Fruit fly (Drosophila melanogaster) whole organism, embryonic: ENCODE results near the gene a10.

Experiments used
- CG10147 ChIP-seq: fragments of 200-800 bp; sonication (Bioruptor generic); optimal IDR thresholded peaks from 2 replicates; lab custom pipeline; 2019; ENCODE audit warnings: missing biosample characterization, mild to moderate bottlenecking, missing genetic modification characterization, moderate library complexity
- CG10366 ChIP-seq: fragments of 200-800 bp; sonication (Bioruptor generic); IDR thresholded peaks from 2 replicates; pipeline ENCODE4 v1.3.6; 2022; ENCODE audit warnings: missing biosample characterization, missing genetic modification characterization
- CG10654 ChIP-seq: fragments of 200-800 bp; sonication (Bioruptor generic); optimal IDR thresholded peaks from 2 replicates; lab custom pipeline; 2016; ENCODE audit warnings: missing biosample characterization, missing genetic modification characterization
- CG11696 ChIP-seq: fragments of 200-800 bp; sonication (Bioruptor generic); IDR thresholded peaks from 2 replicates; pipeline ENCODE4 v1.3.6; 2022; ENCODE audit warnings: missing biosample characterization, missing genetic modification characterization
- CG12219 ChIP-seq: fragments of 200-800 bp; sonication (Bioruptor generic); optimal IDR thresholded peaks from 3 replicates; lab custom pipeline; 2018; ENCODE audit warnings: missing biosample characterization, mild to moderate bottlenecking, missing genetic modification characterization
- CG13424 ChIP-seq: fragments of 200-800 bp; sonication (Bioruptor generic); optimal IDR thresholded peaks from 2 replicates; lab custom pipeline; 2019; ENCODE audit warnings: missing biosample characterization, mild to moderate bottlenecking, missing genetic modification characterization, moderate library complexity
- CG15073 ChIP-seq: fragments of 200-800 bp; sonication (Bioruptor generic); optimal IDR thresholded peaks from 2 replicates; lab custom pipeline; 2016; ENCODE audit warnings: missing biosample characterization, missing genetic modification characterization
- CG1603 ChIP-seq: fragments of 200-800 bp; sonication (Bioruptor generic); optimal IDR thresholded peaks from 2 replicates; lab custom pipeline; 2019; ENCODE audit warnings: missing biosample characterization, mild to moderate bottlenecking, missing genetic modification characterization, moderate library complexity
- CG17385 ChIP-seq: fragments of 200-800 bp; sonication (Bioruptor generic); optimal IDR thresholded peaks from 3 replicates; lab custom pipeline; 2018; ENCODE audit warnings: missing biosample characterization, mild to moderate bottlenecking, missing genetic modification characterization
- CG17829 ChIP-seq: fragments of 200-800 bp; optimal IDR thresholded peaks from 2 replicates; lab custom pipeline; 2019; ENCODE audit warnings: missing biosample characterization, mild to moderate bottlenecking, missing genetic modification characterization, moderate library complexity
- CG18599 ChIP-seq: fragments of 200-800 bp; sonication (Bioruptor generic); optimal IDR thresholded peaks from 3 replicates; lab custom pipeline; 2017; ENCODE audit warnings: missing biosample characterization, missing genetic modification characterization, mild to moderate bottlenecking, moderate library complexity, missing genetic modification reagents
- CG2199 ChIP-seq: fragments of 200-800 bp; sonication (Bioruptor generic); IDR thresholded peaks from 3 replicates; pipeline ENCODE4 v1.3.6; 2022; ENCODE audit warnings: missing biosample characterization, missing genetic modification characterization
- CG3163 ChIP-seq: fragments of 200-800 bp; sonication (Bioruptor generic); optimal IDR thresholded peaks from 3 replicates; lab custom pipeline; 2016; ENCODE audit warnings: missing biosample characterization, missing genetic modification characterization
- CG3726 ChIP-seq: fragments of 200-800 bp; sonication (Bioruptor generic); IDR thresholded peaks from 3 replicates; pipeline ENCODE4, ENCODE4 v1.3.6; 2022; ENCODE audit warnings: missing biosample characterization, missing genetic modification characterization
- CG6175 ChIP-seq: fragments of 200-800 bp; sonication (Bioruptor generic); IDR thresholded peaks from 3 replicates; pipeline ENCODE4 v1.3.6; 2022; ENCODE audit warnings: missing biosample characterization, missing genetic modification characterization
- CG8944 ChIP-seq: fragments of 200-800 bp; sonication (Bioruptor generic); optimal IDR thresholded peaks from 3 replicates; lab custom pipeline; 2016; ENCODE audit warnings: missing biosample characterization, missing genetic modification characterization
- CG9437 ChIP-seq: fragments of 200-800 bp; sonication (Bioruptor generic); optimal IDR thresholded peaks from 2 replicates; lab custom pipeline; 2018; ENCODE audit warnings: missing biosample characterization, mild to moderate bottlenecking, missing genetic modification characterization
- CTCF ChIP-seq: fragments of 200-800 bp; sonication (Bioruptor generic); optimal IDR thresholded peaks from 2 replicates; lab custom pipeline; 2017; ENCODE audit warnings: missing biosample characterization, mild to moderate bottlenecking, missing genetic modification characterization, moderate library complexity
- CrebB ChIP-seq: fragments of 200-800 bp; sonication (Bioruptor generic); optimal IDR thresholded peaks from 3 replicates; lab custom pipeline; 2018; ENCODE audit warnings: missing biosample characterization, mild to moderate bottlenecking, missing genetic modification characterization
- Dbx ChIP-seq: fragments of 200-800 bp; sonication (Bioruptor generic); IDR thresholded peaks from 3 replicates; pipeline ENCODE4 v1.3.6; 2022; ENCODE audit warnings: missing biosample characterization, missing genetic modification characterization
- Dek ChIP-seq: fragments of 200-800 bp; sonication (Bioruptor generic); optimal IDR thresholded peaks from 3 replicates; lab custom pipeline; 2019; ENCODE audit warnings: missing biosample characterization, mild to moderate bottlenecking, missing genetic modification characterization, moderate library complexity
- Doc3 ChIP-seq: fragments of 200-800 bp; sonication (Bioruptor generic); IDR thresholded peaks from 3 replicates; pipeline ENCODE4 v1.3.6; 2022; ENCODE audit warnings: missing biosample characterization, missing genetic modification characterization; ENCODE audit not compliant: partially characterized antibody
- E2f1 ChIP-seq: fragments of 200-800 bp; sonication (Bioruptor generic); IDR thresholded peaks from 2 replicates; pipeline ENCODE4 v1.3.6; 2022; ENCODE audit warnings: missing biosample characterization, missing genetic modification characterization
- Eip74EF ChIP-seq, 2 experiments: fragments of 200-800 bp in 1 of 2; fragments of >200 bp in 1 of 2; sonication (Bioruptor generic) in 1 of 2; optimal IDR thresholded peaks; 2 replicates each; lab custom pipeline; 2017 to 2019; ENCODE audit warnings: missing biosample characterization in 2 of 2, missing genetic modification characterization in 2 of 2, mild to moderate bottlenecking in 1 of 2, moderate library complexity in 1 of 2
- Ets65A ChIP-seq: fragments of 200-800 bp; sonication (Bioruptor generic); peaks from one replicate; lab custom pipeline; 2016; ENCODE audit warnings: missing biosample characterization, missing genetic modification characterization
- HLH3B ChIP-seq: fragments of 200-800 bp; sonication (Bioruptor generic); IDR thresholded peaks from 2 replicates; pipeline ENCODE4 v1.3.6; 2022; ENCODE audit warnings: missing biosample characterization, missing genetic modification characterization
- Hr3 ChIP-seq: fragments of 200-800 bp; sonication (Bioruptor generic); optimal IDR thresholded peaks from 3 replicates; lab custom pipeline; 2016; ENCODE audit warnings: missing biosample characterization, missing genetic modification characterization
- Hsf ChIP-seq: fragments of 200-800 bp; sonication (Bioruptor generic); optimal IDR thresholded peaks from 3 replicates; lab custom pipeline; 2016; ENCODE audit warnings: missing biosample characterization, missing genetic modification characterization
- Optix ChIP-seq: fragments of 200-800 bp; sonication (Bioruptor generic); IDR thresholded peaks from 3 replicates; pipeline ENCODE4 v1.3.6; 2022; ENCODE audit warnings: missing biosample characterization, missing genetic modification characterization
- Sin3A ChIP-seq: fragments of >200 bp; optimal IDR thresholded peaks from 2 replicates; lab custom pipeline; 2018
- Trl ChIP-seq, 3 experiments: fragments of >200 bp in 2 of 3; fragments of 200-800 bp in 1 of 3; sonication (Bioruptor generic) in 1 of 3; optimal IDR thresholded peaks; 2 replicates in 1 of 3; 3 replicates in 2 of 3; lab custom pipeline; 2016 to 2017; ENCODE audit warnings: missing biosample characterization in 1 of 3, missing genetic modification characterization in 1 of 3
- abd-A ChIP-seq: fragments of 200-800 bp; sonication (Bioruptor generic); optimal IDR thresholded peaks from 3 replicates; lab custom pipeline; 2019; ENCODE audit warnings: missing biosample characterization, mild to moderate bottlenecking, missing genetic modification characterization, moderate library complexity
- da ChIP-seq: fragments of 200-800 bp; sonication (Bioruptor generic); optimal IDR thresholded peaks from 2 replicates; lab custom pipeline; 2016; ENCODE audit warnings: missing biosample characterization, missing genetic modification characterization
- fru ChIP-seq: fragments of >200 bp; optimal IDR thresholded peaks from 2 replicates; lab custom pipeline; 2017
- ftz-f1 ChIP-seq: fragments of 200-800 bp; sonication (Bioruptor generic); optimal IDR thresholded peaks from 2 replicates; lab custom pipeline; 2016; ENCODE audit warnings: missing biosample characterization, missing genetic modification characterization
- inv ChIP-seq: fragments of 200-800 bp; sonication (Bioruptor generic); IDR thresholded peaks from 2 replicates; pipeline ENCODE4 v1.3.6; 2022; ENCODE audit warnings: missing biosample characterization, missing genetic modification characterization; ENCODE audit not compliant: partially characterized antibody
- jigr1 ChIP-seq: fragments of 200-800 bp; sonication (Bioruptor generic); IDR thresholded peaks from 3 replicates; pipeline ENCODE4 v1.3.6; 2022; ENCODE audit warnings: missing biosample characterization, missing genetic modification characterization
- onecut ChIP-seq: fragments of 200-800 bp; sonication (Bioruptor generic); IDR thresholded peaks from 2 replicates; pipeline ENCODE4 v1.3.6; 2022; ENCODE audit warnings: missing biosample characterization, missing genetic modification characterization
- otp ChIP-seq: fragments of 200-800 bp; sonication (Bioruptor generic); IDR thresholded peaks from 3 replicates; pipeline ENCODE4, ENCODE4 v1.3.6; 2022; ENCODE audit warnings: missing biosample characterization, missing genetic modification characterization
- pan ChIP-seq, 4 experiments: fragments of >200 bp in 3 of 4; fragments of 200-800 bp in 1 of 4; sonication (Bioruptor generic) in 1 of 4; optimal IDR thresholded peaks in 3 of 4; IDR thresholded peaks in 1 of 4; 2 replicates each; pipeline versions ENCODE4 v1.3.6 to Lab custom; 2017 to 2022; ENCODE audit warnings: missing biosample characterization in 2 of 4, missing genetic modification characterization in 2 of 4, mixed read lengths in 1 of 4
- pb ChIP-seq: fragments of 200-800 bp; sonication (Bioruptor generic); optimal IDR thresholded peaks from 3 replicates; lab custom pipeline; 2016; ENCODE audit warnings: missing biosample characterization, missing genetic modification characterization
- pfk ChIP-seq: fragments of 200-800 bp; sonication (Bioruptor generic); optimal IDR thresholded peaks from 2 replicates; lab custom pipeline; 2018; ENCODE audit warnings: missing biosample characterization, mild to moderate bottlenecking, missing genetic modification characterization, moderate library complexity
- pita ChIP-seq: fragments of 200-800 bp; sonication (Bioruptor generic); optimal IDR thresholded peaks from 2 replicates; lab custom pipeline; 2017; ENCODE audit warnings: missing biosample characterization, mild to moderate bottlenecking, missing genetic modification characterization
- pros ChIP-seq: fragments of 200-800 bp; sonication (Bioruptor generic); optimal IDR thresholded peaks from 3 replicates; lab custom pipeline; 2019; ENCODE audit warnings: missing biosample characterization, mild to moderate bottlenecking, missing genetic modification characterization, moderate library complexity
- pum ChIP-seq: fragments of 200-800 bp; sonication (Bioruptor generic); optimal IDR thresholded peaks from 2 replicates; lab custom pipeline; 2016; ENCODE audit warnings: missing biosample characterization, missing genetic modification characterization
- sima ChIP-seq: fragments of 200-800 bp; sonication (Bioruptor generic); optimal IDR thresholded peaks from 2 replicates; lab custom pipeline; 2016; ENCODE audit warnings: missing biosample characterization, missing genetic modification characterization
- tgo ChIP-seq: fragments of 200-800 bp; sonication (Bioruptor generic); IDR thresholded peaks from 3 replicates; pipeline ENCODE4 v1.3.6; 2022; ENCODE audit warnings: missing biosample characterization, missing genetic modification characterization
- trh ChIP-seq: fragments of 200-800 bp; sonication (Bioruptor generic); optimal IDR thresholded peaks from 2 replicates; lab custom pipeline; 2016; ENCODE audit warnings: missing biosample characterization, missing genetic modification characterization
- unpg ChIP-seq: fragments of 200-800 bp; sonication (Bioruptor generic); optimal IDR thresholded peaks from 3 replicates; lab custom pipeline; 2018; ENCODE audit warnings: missing biosample characterization, mild to moderate bottlenecking, missing genetic modification characterization, moderate library complexity
- vfl ChIP-seq: fragments of 200-800 bp; sonication (Bioruptor generic); optimal IDR thresholded peaks from 2 replicates; lab custom pipeline; 2016; ENCODE audit warnings: missing biosample characterization, missing genetic modification characterization
- zfh1 ChIP-seq: fragments of 200-800 bp; sonication (Bioruptor generic); IDR thresholded peaks from 3 replicates; pipeline ENCODE4 v1.3.6; 2022; ENCODE audit warnings: missing biosample characterization, missing genetic modification characterization

Gene a10

dm6 chr3L:16975638-16976528 is 47.7 kb downstream of the a10 start (continued):
- TF ChIP-seq CG10654 (GFP tag; lab: Kevin White, UChicago), result no peak
- no peak for TF ChIP-seq sima (GFP tag; lab: Kevin White, UChicago)
- no peak for TF ChIP-seq CG15073
- TF ChIP-seq unpg (GFP tag; lab: Kevin White, UChicago), result no peak
- no peak for TF ChIP-seq Optix
- no peak for TF ChIP-seq otp (GFP tag; lab: Robert Waterston, UW)
- TF ChIP-seq ftz-f1 (GFP tag; lab: Kevin White, UChicago), result no peak
- TF ChIP-seq CG17829, result no peak
- TF ChIP-seq tgo (GFP tag; lab: Robert Waterston, UW), result no peak
- no peak for TF ChIP-seq CG1603 (tag; lab: Kevin White, UChicago)
- no peak for TF ChIP-seq CG17385 (GFP tag; lab: Kevin White, UChicago)
- no peak for TF ChIP-seq Hr3
- no peak for TF ChIP-seq CG9437 (GFP tag; lab: Kevin White, UChicago)
- no peak for TF ChIP-seq CTCF
- TF ChIP-seq fru (lab: Kevin White, UChicago), result no peak
- no peak for TF ChIP-seq Sin3A (lab: Kevin White, UChicago)
- no peak for TF ChIP-seq onecut (GFP tag; lab: Robert Waterston, UW)
- no peak for TF ChIP-seq CG12219 (GFP tag; lab: Kevin White, UChicago)
- no peak for TF ChIP-seq abd-A
- no peak for TF ChIP-seq pum (GFP tag; lab: Kevin White, UChicago)
- TF ChIP-seq Doc3 (GFP tag; lab: Robert Waterston, UW), result no peak
- TF ChIP-seq pb (GFP tag; lab: Kevin White, UChicago), result no peak
- no peak for TF ChIP-seq CrebB (tag; lab: Kevin White, UChicago)
- no peak for TF ChIP-seq CG3726 (GFP tag; lab: Robert Waterston, UW)
- no peak for TF ChIP-seq trh
- TF ChIP-seq E2f1 (GFP tag; lab: Robert Waterston, UW), result no peak
- no peak for TF ChIP-seq pita (GFP tag; lab: Kevin White, UChicago)
- TF ChIP-seq Hsf, result no peak
- no peak for TF ChIP-seq CG11696 (GFP tag; lab: Robert Waterston, UW)
- no peak for TF ChIP-seq HLH3B (GFP tag; lab: Robert Waterston, UW)
- no peak for TF ChIP-seq CG3163 (GFP tag; lab: Kevin White, UChicago)
- TF ChIP-seq CG8944 (GFP tag; lab: Kevin White, UChicago), result no peak
- no peak for TF ChIP-seq CG6175 (GFP tag; lab: Robert Waterston, UW)
- TF ChIP-seq CG18599 (GFP tag; lab: Kevin White, UChicago), result no peak
- TF ChIP-seq jigr1 (GFP tag; lab: Robert Waterston, UW), result no peak
- no peak for TF ChIP-seq vfl (GFP tag; lab: Kevin White, UChicago)
- no peak for TF ChIP-seq Ets65A (GFP tag; lab: Kevin White, UChicago)
- no peak for TF ChIP-seq da (GFP tag; lab: Kevin White, UChicago)
- no peak for TF ChIP-seq Trl (optimal IDR thresholded peaks at IDR 0.05; lab: Kevin White, UChicago)
- no peak for TF ChIP-seq Trl (GFP tag; optimal IDR thresholded peaks at IDR 0.05; lab: Kevin White, UChicago)
- no peak for TF ChIP-seq CG13424 (tag; lab: Kevin White, UChicago)
- TF ChIP-seq Eip74EF (GFP tag; optimal IDR thresholded peaks at IDR 0.05; lab: Kevin White, UChicago), result no peak
- no peak for TF ChIP-seq inv
- no peak for TF ChIP-seq pfk
- TF ChIP-seq CG2199 (GFP tag; lab: Robert Waterston, UW), result no peak
- no peak for TF ChIP-seq CG10147 (GFP tag; lab: Kevin White, UChicago)
- no peak for TF ChIP-seq pros
- no peak for TF ChIP-seq pan (optimal IDR thresholded peaks at IDR 0.05; lab: Kevin White, UChicago)
- no peak for TF ChIP-seq pan (GFP tag; optimal IDR thresholded peaks at IDR 0.05 in 1 of 2, IDR thresholded peaks at IDR 0.05 in 1 of 2)
- no peak for TF ChIP-seq CG10366 (GFP tag; lab: Robert Waterston, UW)
- 0 out of 3 replicates have a peak, but pooled peaks have one; percentile 10 for TF ChIP-seq Dbx (GFP tag; lab: Robert Waterston, UW)
- no peak for TF ChIP-seq zfh1 (GFP tag; lab: Robert Waterston, UW)
- no peak for TF ChIP-seq Dek (tag; lab: Kevin White, UChicago)
